Fruit fly (Drosophila melanogaster) whole organism, embryonic: Measurements from ENCODE around the gene CG5510.

Source experiments
- B-H2 ChIP-seq: fragments of 200-800 bp; sonication (Bioruptor generic); optimal IDR thresholded peaks from 2 replicates; lab custom pipeline; 2018; ENCODE audit warnings: missing biosample characterization, mild to moderate bottlenecking, missing genetic modification characterization
- CG10274 ChIP-seq: fragments of 200-800 bp; sonication (Bioruptor generic); optimal IDR thresholded peaks from 3 replicates; lab custom pipeline; 2017; ENCODE audit warnings: missing biosample characterization, mild to moderate bottlenecking, missing genetic modification characterization
- CG11723 ChIP-seq: fragments of 200-800 bp; sonication (Bioruptor generic); optimal IDR thresholded peaks from 2 replicates; lab custom pipeline; 2017; ENCODE audit warnings: missing biosample characterization, mild to moderate bottlenecking, missing genetic modification characterization
- CG12659 ChIP-seq: fragments of 200-800 bp; sonication (Bioruptor generic); optimal IDR thresholded peaks from 3 replicates; lab custom pipeline; 2017; ENCODE audit warnings: mild to moderate bottlenecking, missing biosample characterization, missing genetic modification reagents, missing genetic modification characterization
- CG12942 ChIP-seq: fragments of 200-800 bp; sonication (Bioruptor generic); optimal IDR thresholded peaks from 3 replicates; lab custom pipeline; 2016; ENCODE audit warnings: missing biosample characterization, missing genetic modification characterization
- CG15011 ChIP-seq: fragments of 200-800 bp; sonication (Bioruptor generic); optimal IDR thresholded peaks from 3 replicates; lab custom pipeline; 2018; ENCODE audit warnings: missing biosample characterization, mild to moderate bottlenecking, missing genetic modification characterization
- CG15514 ChIP-seq: fragments of 200-800 bp; sonication (Bioruptor generic); optimal IDR thresholded peaks from 3 replicates; lab custom pipeline; 2017; ENCODE audit warnings: missing biosample characterization, missing genetic modification characterization, mild to moderate bottlenecking, moderate library complexity, missing genetic modification reagents
- CG1603 ChIP-seq: fragments of 200-800 bp; sonication (Bioruptor generic); optimal IDR thresholded peaks from 2 replicates; lab custom pipeline; 2019; ENCODE audit warnings: missing biosample characterization, mild to moderate bottlenecking, missing genetic modification characterization, moderate library complexity
- CG17612 ChIP-seq: fragments of 200-800 bp; sonication (Bioruptor generic); IDR thresholded peaks from 2 replicates; pipeline ENCODE4 v1.3.6; 2022; ENCODE audit warnings: missing biosample characterization, missing genetic modification characterization
- CG18599 ChIP-seq: fragments of 200-800 bp; sonication (Bioruptor generic); optimal IDR thresholded peaks from 3 replicates; lab custom pipeline; 2017; ENCODE audit warnings: missing biosample characterization, missing genetic modification characterization, mild to moderate bottlenecking, moderate library complexity, missing genetic modification reagents
- CG33557 ChIP-seq: fragments of 200-800 bp; sonication (Bioruptor generic); optimal IDR thresholded peaks from 2 replicates; lab custom pipeline; 2019; ENCODE audit warnings: missing biosample characterization, mild to moderate bottlenecking, missing genetic modification characterization, moderate library complexity
- CG3726 ChIP-seq: fragments of 200-800 bp; sonication (Bioruptor generic); IDR thresholded peaks from 3 replicates; pipeline ENCODE4, ENCODE4 v1.3.6; 2022; ENCODE audit warnings: missing biosample characterization, missing genetic modification characterization
- CG3995 ChIP-seq: fragments of 200-800 bp; sonication (Bioruptor generic); optimal IDR thresholded peaks from 3 replicates; lab custom pipeline; 2016; ENCODE audit warnings: missing biosample characterization, missing genetic modification characterization
- CG43689 ChIP-seq: fragments of 200-800 bp; sonication (Bioruptor generic); IDR thresholded peaks from 2 replicates; pipeline ENCODE4 v1.3.6; 2022; ENCODE audit warnings: missing biosample characterization, missing genetic modification characterization
- CG4424 ChIP-seq: fragments of 200-800 bp; sonication (Bioruptor generic); optimal IDR thresholded peaks from 3 replicates; lab custom pipeline; 2016; ENCODE audit warnings: missing biosample characterization, missing genetic modification characterization
- CG7963 ChIP-seq: fragments of 200-800 bp; sonication (Bioruptor generic); IDR thresholded peaks from 3 replicates; pipeline ENCODE4 v1.3.6; 2022; ENCODE audit warnings: missing biosample characterization, missing genetic modification characterization; ENCODE audit not compliant: partially characterized antibody
- CG8359 ChIP-seq: fragments of 200-800 bp; sonication (Bioruptor generic); optimal IDR thresholded peaks from 2 replicates; lab custom pipeline; 2017; ENCODE audit warnings: missing biosample characterization, mild to moderate bottlenecking, missing genetic modification characterization, borderline replicate concordance
- CG9437 ChIP-seq: fragments of 200-800 bp; sonication (Bioruptor generic); optimal IDR thresholded peaks from 2 replicates; lab custom pipeline; 2018; ENCODE audit warnings: missing biosample characterization, mild to moderate bottlenecking, missing genetic modification characterization
- CG9609 ChIP-seq: fragments of 200-800 bp; sonication (Bioruptor generic); optimal IDR thresholded peaks from 3 replicates; lab custom pipeline; 2016; ENCODE audit warnings: missing biosample characterization, missing genetic modification characterization
- CTCF ChIP-seq: fragments of 200-800 bp; sonication (Bioruptor generic); optimal IDR thresholded peaks from 2 replicates; lab custom pipeline; 2017; ENCODE audit warnings: missing biosample characterization, mild to moderate bottlenecking, missing genetic modification characterization, moderate library complexity
- Camta ChIP-seq: fragments of 200-800 bp; sonication (Bioruptor generic); optimal IDR thresholded peaks from 2 replicates; lab custom pipeline; 2016; ENCODE audit warnings: missing biosample characterization, missing genetic modification characterization
- CkIIα-i1 ChIP-seq: fragments of 200-800 bp; sonication (Bioruptor generic); IDR thresholded peaks from 2 replicates; pipeline ENCODE4 v1.3.6; 2022; ENCODE audit warnings: missing biosample characterization, missing genetic modification characterization
- D ChIP-seq, 2 experiments: fragments of 200-800 bp in 1 of 2; fragments of >200 bp in 1 of 2; sonication (Bioruptor generic) in 1 of 2; optimal IDR thresholded peaks; 2 replicates in 1 of 2; 3 replicates in 1 of 2; lab custom pipeline; 2017; ENCODE audit warnings: mild to moderate bottlenecking in 1 of 2, missing biosample characterization in 1 of 2, missing genetic modification characterization in 1 of 2, missing genetic modification reagents in 1 of 2
- Gug ChIP-seq: fragments of 200-800 bp; sonication (Bioruptor generic); IDR thresholded peaks from 4 replicates; pipeline ENCODE4 v1.3.6; 2022; ENCODE audit warnings: missing biosample characterization, missing genetic modification characterization
- MBD-R2 ChIP-seq: fragments of 200-800 bp; sonication (Bioruptor generic); IDR thresholded peaks from 2 replicates; pipeline ENCODE4 v1.3.6; 2022; ENCODE audit warnings: missing biosample characterization, missing genetic modification characterization
- Rfx ChIP-seq: fragments of 200-800 bp; sonication (Bioruptor generic); IDR thresholded peaks from 2 replicates; pipeline ENCODE4 v1.3.6; 2022; ENCODE audit warnings: missing biosample characterization, missing genetic modification characterization
- Spps ChIP-seq: fragments of 200-800 bp; sonication (Bioruptor generic); optimal IDR thresholded peaks from 2 replicates; lab custom pipeline; 2018; ENCODE audit warnings: missing biosample characterization, mild to moderate bottlenecking, missing genetic modification characterization
- TFAM ChIP-seq: fragments of 200-800 bp; sonication (Bioruptor generic); optimal IDR thresholded peaks from 2 replicates; lab custom pipeline; 2017; ENCODE audit warnings: missing biosample characterization, missing genetic modification characterization, inconsistent platforms
- Taf1 ChIP-seq: fragments of 200-800 bp; sonication (Bioruptor generic); IDR thresholded peaks from 2 replicates; pipeline ENCODE4 v1.3.6; 2022; ENCODE audit warnings: missing biosample characterization, missing genetic modification characterization
- ara ChIP-seq: fragments of 200-800 bp; sonication (Bioruptor generic); IDR thresholded peaks from 2 replicates; pipeline ENCODE4 v1.3.6; 2022; ENCODE audit warnings: missing biosample characterization, missing genetic modification characterization
- caup ChIP-seq: fragments of 200-800 bp; sonication (Bioruptor generic); optimal IDR thresholded peaks from 3 replicates; lab custom pipeline; 2017; ENCODE audit warnings: missing biosample characterization, mild to moderate bottlenecking, missing genetic modification characterization, moderate library complexity; ENCODE audit not compliant: severe bottlenecking
- chif ChIP-seq, 2 experiments: fragments of 200-800 bp; sonication (Bioruptor generic); optimal IDR thresholded peaks; 3 replicates each; lab custom pipeline; 2016; ENCODE audit warnings: missing biosample characterization in 2 of 2, missing genetic modification characterization in 2 of 2
- dan ChIP-seq: fragments of 200-800 bp; sonication (Bioruptor generic); IDR thresholded peaks from 2 replicates; pipeline ENCODE4 v1.3.6; 2022; ENCODE audit warnings: missing biosample characterization, missing genetic modification characterization
- fd3F ChIP-seq: fragments of 200-800 bp; sonication (Bioruptor generic); optimal IDR thresholded peaks from 2 replicates; lab custom pipeline; 2018; ENCODE audit warnings: missing biosample characterization, mild to moderate bottlenecking, missing genetic modification characterization, moderate library complexity
- gcm ChIP-seq: fragments of 200-800 bp; sonication (Bioruptor generic); optimal IDR thresholded peaks from 2 replicates; lab custom pipeline; 2019; ENCODE audit warnings: missing biosample characterization, mild to moderate bottlenecking, missing genetic modification characterization, moderate library complexity
- insv ChIP-seq, 2 experiments: fragments of 200-800 bp; sonication (Bioruptor generic); optimal IDR thresholded peaks; 3 replicates each; lab custom pipeline; 2016 to 2018; ENCODE audit warnings: missing biosample characterization in 2 of 2, missing genetic modification characterization in 2 of 2
- jumu ChIP-seq: fragments of 200-800 bp; sonication (Bioruptor generic); optimal IDR thresholded peaks from 3 replicates; lab custom pipeline; 2016; ENCODE audit warnings: missing biosample characterization, missing genetic modification characterization
- knrl ChIP-seq: fragments of 200-800 bp; sonication (Bioruptor generic); IDR thresholded peaks from 3 replicates; pipeline ENCODE4 v1.3.6; 2022; ENCODE audit warnings: missing biosample characterization, missing genetic modification characterization; ENCODE audit not compliant: partially characterized antibody
- maf-S ChIP-seq: fragments of 200-800 bp; sonication (Bioruptor generic); optimal IDR thresholded peaks from 2 replicates; lab custom pipeline; 2016; ENCODE audit warnings: missing biosample characterization, missing genetic modification characterization
- mam ChIP-seq: fragments of 200-800 bp; sonication (Bioruptor generic); optimal IDR thresholded peaks from 3 replicates; lab custom pipeline; 2016; ENCODE audit warnings: missing biosample characterization, missing genetic modification characterization
- nom ChIP-seq: fragments of 200-800 bp; sonication (Bioruptor generic); optimal IDR thresholded peaks from 2 replicates; lab custom pipeline; 2017; ENCODE audit warnings: missing biosample characterization, missing genetic modification characterization, mild to moderate bottlenecking, moderate library complexity, missing genetic modification reagents
- onecut ChIP-seq: fragments of 200-800 bp; sonication (Bioruptor generic); IDR thresholded peaks from 2 replicates; pipeline ENCODE4 v1.3.6; 2022; ENCODE audit warnings: missing biosample characterization, missing genetic modification characterization
- pita ChIP-seq: fragments of 200-800 bp; sonication (Bioruptor generic); optimal IDR thresholded peaks from 2 replicates; lab custom pipeline; 2017; ENCODE audit warnings: missing biosample characterization, mild to moderate bottlenecking, missing genetic modification characterization
- pros ChIP-seq: fragments of 200-800 bp; sonication (Bioruptor generic); optimal IDR thresholded peaks from 3 replicates; lab custom pipeline; 2019; ENCODE audit warnings: missing biosample characterization, mild to moderate bottlenecking, missing genetic modification characterization, moderate library complexity
- ranshi ChIP-seq: fragments of 200-800 bp; sonication (Bioruptor generic); IDR thresholded peaks from 2 replicates; pipeline ENCODE4 v1.3.6; 2022; ENCODE audit warnings: missing biosample characterization, missing genetic modification characterization
- stwl ChIP-seq: fragments of 200-800 bp; sonication (Bioruptor generic); optimal IDR thresholded peaks from 3 replicates; lab custom pipeline; 2018; ENCODE audit warnings: missing biosample characterization, mild to moderate bottlenecking, missing genetic modification characterization, moderate library complexity
- vfl ChIP-seq: fragments of 200-800 bp; sonication (Bioruptor generic); optimal IDR thresholded peaks from 2 replicates; lab custom pipeline; 2016; ENCODE audit warnings: missing biosample characterization, missing genetic modification characterization

Gene CG5510

dm6 chr3R:24151924-24152809 lies 17.2 kb downstream of the CG5510 start, which contains the start of the genes p38a and CG6178 (continued):
- TF ChIP-seq ranshi (GFP tag; lab: Robert Waterston, UW) (peak; percentile 97), CG3726 (GFP tag; lab: Robert Waterston, UW) (peak; percentile 95), dan (GFP tag; lab: Robert Waterston, UW) (0 out of 2 replicates have a peak, but pooled peaks have one; percentile 29), Camta (peak; percentile 33), CG17612 (GFP tag; lab: Robert Waterston, UW) (peak; percentile 91), onecut (peak; percentile 81), caup (peak; percentile 96), pita (GFP tag; lab: Kevin White, UChicago) (no peak), CG9609 (GFP tag; lab: Kevin White, UChicago) (peak; percentile 64), CG9437 (peak; percentile 96), Rfx (GFP tag; lab: Robert Waterston, UW) (peak; percentile 98), CkIIα-i1 (GFP tag; lab: Robert Waterston, UW) (peak; percentile 87; the same call in 1 of the 2 replicates), CG12942 (GFP tag; lab: Kevin White, UChicago) (peak; percentile 95), fd3F (GFP tag; lab: Kevin White, UChicago) (peak; percentile 98), MBD-R2 (GFP tag; lab: Robert Waterston, UW) (peak; percentile 81), CG33557 (GFP tag; lab: Kevin White, UChicago) (peak; percentile 84), CG1603 (tag; lab: Kevin White, UChicago) (peak; percentile 42), CG10274 (GFP tag; lab: Kevin White, UChicago) (peak; percentile 99), CG7963 (GFP tag; lab: Robert Waterston, UW) (no peak), mam (peak; percentile 72), chif (GFP tag; optimal IDR thresholded peaks at IDR 0.05; lab: Kevin White, UChicago) (peak in 1 of 2 experiments; percentile 27), Spps (tag; lab: Kevin White, UChicago) (peak; percentile 92), CG11723 (peak; percentile 91), CG18599 (peak; percentile 98), CG12659 (GFP tag; lab: Kevin White, UChicago) (peak; percentile 99), nom (GFP tag; lab: Kevin White, UChicago) (peak; percentile 94), Taf1 (GFP tag; lab: Robert Waterston, UW) (peak; percentile 88), jumu (GFP tag; lab: Kevin White, UChicago) (peak; percentile 45), CG3995 (GFP tag; lab: Kevin White, UChicago) (peak; percentile 39), knrl (GFP tag; lab: Robert Waterston, UW) (no peak), Gug (peak; percentile 95), CTCF (GFP tag; lab: Kevin White, UChicago) (peak; percentile 48), D (optimal IDR thresholded peaks at IDR 0.05; lab: Kevin White, UChicago) (no peak), D (GFP tag; optimal IDR thresholded peaks at IDR 0.05; lab: Kevin White, UChicago) (peak; percentile 95), gcm (peak; percentile 98), TFAM (GFP tag; lab: Kevin White, UChicago) (no peak), vfl (GFP tag; lab: Kevin White, UChicago) (peak; percentile 62), CG15514 (GFP tag; lab: Kevin White, UChicago) (peak; percentile 89), CG15011 (GFP tag; lab: Kevin White, UChicago) (peak; percentile 78), insv (GFP tag; optimal IDR thresholded peaks at IDR 0.05; lab: Kevin White, UChicago) (peak in 1 of 2 experiments; percentile 72), stwl (tag; lab: Kevin White, UChicago) (peak; percentile 76), maf-S (GFP tag; lab: Kevin White, UChicago) (peak; percentile 1), CG8359 (peak; percentile 87), CG43689 (GFP tag; lab: Robert Waterston, UW) (peak; percentile 92), ara (GFP tag; lab: Robert Waterston, UW) (peak; percentile 88), CG4424 (peak; percentile 94), B-H2 (peak; percentile 96), pros (GFP tag; lab: Kevin White, UChicago) (no peak)
